Fruit fly (Drosophila melanogaster): ENCODE data around the gene rdo.

The rdo gene

DNA sequence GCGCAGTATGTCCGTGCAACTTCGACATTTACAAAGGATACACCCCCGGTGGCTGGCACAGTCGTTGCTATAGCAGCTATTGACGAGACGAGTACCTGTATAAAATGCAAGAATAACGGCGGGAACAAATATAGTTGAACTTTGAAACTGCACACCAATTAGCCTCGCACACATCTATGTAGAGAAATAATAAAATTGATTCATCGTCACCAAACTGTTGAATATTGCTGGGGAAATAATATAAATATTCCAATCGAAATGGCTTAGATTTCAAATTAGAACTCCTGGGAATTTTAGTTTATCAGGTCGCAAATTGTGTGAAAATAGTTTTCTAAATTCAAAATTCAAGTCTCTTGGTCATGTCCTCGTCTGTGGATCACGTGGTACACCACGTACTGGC lies 4.5 kb upstream of the rdo start, which contains the start of the genes CG42634 and CG42635:
Gene CG42634, plus strand, starts transcription at position 301 of the 400 bp plus-strand sequence.
Gene CG42635, plus strand, starts transcription at position 301 of the 400 bp plus-strand sequence.
- TF ChIP-seq achi (GFP tag; optimal IDR thresholded peaks at IDR 0.05) (no peak), Gug (GFP tag; IDR thresholded peaks at IDR 0.05) (no peak), CG6808 (GFP tag; optimal IDR thresholded peaks at IDR 0.05) (no peak), cyc (GFP tag; optimal IDR thresholded peaks at IDR 0.05) (no peak), Eip75B (GFP tag; optimal IDR thresholded peaks at IDR 0.05) (no peak)

DNA sequence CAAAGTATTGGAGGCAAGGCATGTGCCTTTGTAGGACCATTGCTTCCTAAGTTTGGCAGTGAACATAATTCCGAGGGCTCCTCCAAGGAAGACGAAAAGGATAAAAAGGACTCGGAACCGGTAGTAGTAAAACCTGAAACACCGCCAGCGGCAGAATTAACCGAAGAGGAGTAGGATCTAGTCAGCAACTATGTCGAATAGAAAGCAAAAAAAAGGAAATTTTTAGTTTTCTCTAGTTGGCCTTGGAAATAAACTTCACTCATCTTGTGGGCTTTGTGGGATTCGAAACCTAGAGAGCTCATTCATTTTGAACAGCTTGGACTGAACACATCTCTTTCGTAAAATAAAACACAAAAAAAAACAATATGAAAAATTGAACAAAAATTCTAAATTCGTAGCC lies 3.5 kb upstream of the rdo start, which contains the start of gene CG31740:
Gene CG31740, plus strand, starts transcription at position 301 of the 400 bp plus-strand sequence.
- TF ChIP-seq svp (GFP tag): peak; percentile 7
- no peak for TF ChIP-seq Eip93F (GFP tag; optimal IDR thresholded peaks at IDR 0.05)
- no peak for TF ChIP-seq CG6808 (GFP tag; optimal IDR thresholded peaks at IDR 0.05)
- no peak for TF ChIP-seq achi (GFP tag; optimal IDR thresholded peaks at IDR 0.05)
- TF ChIP-seq CG8319 (GFP tag; optimal IDR thresholded peaks at IDR 0.05): no peak

DNA sequence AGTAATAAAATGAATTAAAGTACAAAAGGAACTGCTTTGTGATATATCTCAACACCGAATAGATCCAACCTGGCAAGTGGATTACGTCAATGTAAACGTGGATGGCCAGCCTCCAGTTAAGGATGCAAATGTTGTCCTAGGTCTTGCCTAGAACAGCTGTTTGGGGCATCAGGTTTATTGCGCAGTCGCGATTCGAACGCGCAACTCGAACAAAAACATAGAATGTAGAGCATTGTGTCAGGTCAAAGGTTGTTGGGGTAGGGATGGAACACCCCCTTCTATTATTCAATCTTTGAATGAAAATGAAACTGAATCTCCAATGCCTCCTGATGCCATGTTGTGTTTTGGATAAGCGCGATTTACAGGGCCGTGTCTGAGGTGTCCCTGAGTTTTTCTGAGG lies 2.5 kb upstream of the rdo start:
- TF ChIP-seq CG6276 (GFP tag; optimal IDR thresholded peaks at IDR 0.05) (no peak), Met (GFP tag; optimal IDR thresholded peaks at IDR 0.05) (no peak), cyc (GFP tag; optimal IDR thresholded peaks at IDR 0.05) (no peak), CG31627 (GFP tag; optimal IDR thresholded peaks at IDR 0.05) (no peak), salr (GFP tag; optimal IDR thresholded peaks at IDR 0.05) (no peak), CG32006 (GFP tag; optimal IDR thresholded peaks at IDR 0.05) (no peak), CG10669 (GFP tag; optimal IDR thresholded peaks at IDR 0.05) (no peak), Gug (GFP tag; IDR thresholded peaks at IDR 0.05) (no peak), CG6792 (GFP tag; optimal IDR thresholded peaks at IDR 0.05) (no peak), CG7368 (GFP tag; optimal IDR thresholded peaks at IDR 0.05) (no peak), CG11294 (GFP tag; IDR thresholded peaks at IDR 0.05) (no peak), CG8632 (GFP tag; optimal IDR thresholded peaks at IDR 0.05) (no peak), CG11762 (GFP tag; optimal IDR thresholded peaks at IDR 0.05; ENCODE audit: insufficient read depth) (no peak), acj6 (GFP tag; optimal IDR thresholded peaks at IDR 0.05) (no peak), net (GFP tag; optimal IDR thresholded peaks at IDR 0.05) (no peak), ss (GFP tag; optimal IDR thresholded peaks at IDR 0.05) (no peak), Ets21C (GFP tag; optimal IDR thresholded peaks at IDR 0.05) (no peak), CG34406 (GFP tag; optimal IDR thresholded peaks at IDR 0.05) (no peak)

DNA sequence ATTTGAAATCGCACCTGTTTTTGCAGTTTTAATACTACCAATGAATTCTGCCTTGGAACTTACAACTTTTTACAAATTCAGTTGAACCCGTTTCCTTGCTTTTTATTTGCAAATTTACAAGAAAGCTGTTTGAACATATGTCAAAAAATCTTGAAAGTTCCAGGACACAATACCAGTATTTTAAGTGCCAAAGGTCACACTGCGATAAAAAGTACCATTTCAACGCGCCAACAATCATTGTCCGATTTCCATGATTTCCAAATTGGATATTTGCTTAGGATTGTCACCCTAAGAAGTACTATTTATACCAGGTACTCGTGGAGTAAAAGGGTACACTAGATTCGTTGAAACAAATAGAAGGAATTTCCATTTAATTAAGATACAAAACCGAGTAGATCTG lies 805 bp upstream of the rdo start, which contains the start of gene elfless:
Gene elfless, minus strand, starts transcription at position 101 of the 400 bp plus-strand sequence.
- TF ChIP-seq CG3919 (GFP tag; optimal IDR thresholded peaks at IDR 0.05) (no peak), CG10669 (GFP tag; optimal IDR thresholded peaks at IDR 0.05) (no peak), CG4318 (GFP tag; optimal IDR thresholded peaks at IDR 0.05) (no peak), Hr38 (GFP tag; optimal IDR thresholded peaks at IDR 0.05) (no peak), fkh (GFP tag; optimal IDR thresholded peaks at IDR 0.05) (no peak), Ets96B (tag; optimal IDR thresholded peaks at IDR 0.05) (no peak)

DNA sequence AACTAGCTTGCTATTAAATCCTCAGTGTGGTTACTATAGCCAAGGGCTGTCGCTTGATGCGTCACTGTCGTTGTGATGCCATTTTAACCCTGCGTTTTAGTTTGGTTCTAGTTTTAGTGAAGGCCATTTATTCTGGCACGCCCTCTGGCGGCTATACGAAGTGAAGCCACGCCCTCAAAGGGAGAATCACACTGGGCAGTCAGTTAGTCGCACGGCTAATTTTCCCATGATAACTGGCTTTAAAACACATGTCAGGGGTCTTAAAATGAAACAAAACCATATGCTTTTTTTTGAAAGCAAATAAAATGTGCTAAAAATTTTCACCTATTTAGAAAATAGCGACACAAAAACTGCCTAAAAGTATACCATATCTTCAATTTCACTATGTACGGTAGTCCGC lies 20.6 kb downstream of the rdo start:
- no peak for TF ChIP-seq CG31627 (GFP tag; optimal IDR thresholded peaks at IDR 0.05)
- no peak for TF ChIP-seq Eip75B (GFP tag; optimal IDR thresholded peaks at IDR 0.05)
- no peak for TF ChIP-seq CG6792 (GFP tag; optimal IDR thresholded peaks at IDR 0.05)
- TF ChIP-seq CG10669 (GFP tag; optimal IDR thresholded peaks at IDR 0.05): no peak
- no peak for TF ChIP-seq cyc (GFP tag; optimal IDR thresholded peaks at IDR 0.05)
- no peak for TF ChIP-seq eg (GFP tag; IDR thresholded peaks at IDR 0.05)
- TF ChIP-seq CG3032 (tag; optimal IDR thresholded peaks at IDR 0.05): no peak
- no peak for TF ChIP-seq CG6276 (GFP tag; optimal IDR thresholded peaks at IDR 0.05)
- no peak for TF ChIP-seq CG6854 (GFP tag; optimal IDR thresholded peaks at IDR 0.05)
- TF ChIP-seq Smox (GFP tag; optimal IDR thresholded peaks at IDR 0.05): no peak
- TF ChIP-seq pdm3 (GFP tag; optimal IDR thresholded peaks at IDR 0.05): no peak
- no peak for TF ChIP-seq net (GFP tag; optimal IDR thresholded peaks at IDR 0.05)
- no peak for TF ChIP-seq CG8319 (GFP tag; optimal IDR thresholded peaks at IDR 0.05)

All from whole organism, prepupa.